Worm (Caenorhabditis elegans) whole organism, late embryonic: ENCODE results near the gene F10E9.3.
A peak's percentile ranks its signal among the peaks of the same experiment; 100 is the strongest.

Experiments used
- C38D4.7 ChIP-seq: fragments of 200-800 bp; sonication (Bioruptor generic); optimal IDR thresholded peaks from 2 replicates; lab custom pipeline; 2018; ENCODE audit warnings: mild to moderate bottlenecking, missing genetic modification characterization, moderate library complexity, missing compliant biosample characterization
- K02D7.2 ChIP-seq: sonication (generic microtip); optimal IDR thresholded peaks from 2 replicates; lab custom pipeline; 2017; ENCODE audit warnings: mild to moderate bottlenecking, missing genetic modification characterization, missing compliant biosample characterization
- K09A11.1 ChIP-seq: sonication (generic microtip); optimal IDR thresholded peaks from 2 replicates; lab custom pipeline; 2017; ENCODE audit warnings: antibody characterized with exemption, mild to moderate bottlenecking, missing genetic modification characterization, missing compliant biosample characterization; ENCODE audit not compliant: insufficient read depth
- Y22D7AL.16 ChIP-seq: sonication (generic microtip); optimal IDR thresholded peaks from 2 replicates; lab custom pipeline; 2016; ENCODE audit warnings: missing genetic modification characterization, missing compliant biosample characterization
- ceh-18 ChIP-seq: sonication (generic microtip); optimal IDR thresholded peaks from 2 replicates; lab custom pipeline; 2016; ENCODE audit warnings: missing genetic modification characterization, missing compliant biosample characterization
- ceh-22 ChIP-seq: sonication (generic microtip); optimal IDR thresholded peaks from 2 replicates; lab custom pipeline; 2017; ENCODE audit warnings: missing biosample characterization, missing genetic modification characterization
- ceh-24 ChIP-seq: sonication (generic microtip); optimal IDR thresholded peaks from 2 replicates; lab custom pipeline; 2016; ENCODE audit warnings: mild to moderate bottlenecking, missing genetic modification characterization, missing compliant biosample characterization
- ceh-31 ChIP-seq: sonication (generic microtip); optimal IDR thresholded peaks from 2 replicates; lab custom pipeline; 2016; ENCODE audit warnings: missing genetic modification characterization, missing compliant biosample characterization
- ceh-34 ChIP-seq: sonication (generic microtip); optimal IDR thresholded peaks from 2 replicates; lab custom pipeline; 2016; ENCODE audit warnings: mild to moderate bottlenecking, missing genetic modification characterization, missing compliant biosample characterization
- ceh-9 ChIP-seq: sonication (generic microtip); optimal IDR thresholded peaks from 2 replicates; lab custom pipeline; 2016; ENCODE audit warnings: mild to moderate bottlenecking, missing genetic modification characterization, inconsistent platforms, missing compliant biosample characterization
- che-1 ChIP-seq: sonication (generic microtip); optimal IDR thresholded peaks from 2 replicates; lab custom pipeline; 2016; ENCODE audit warnings: mild to moderate bottlenecking, missing genetic modification characterization, missing compliant biosample characterization
- dmd-4 ChIP-seq: sonication (generic microtip); optimal IDR thresholded peaks from 2 replicates; lab custom pipeline; 2016; ENCODE audit warnings: borderline replicate concordance, missing genetic modification characterization, missing compliant biosample characterization
- elt-2 ChIP-seq: sonication (generic microtip); optimal IDR thresholded peaks from 2 replicates; lab custom pipeline; 2016; ENCODE audit warnings: missing genetic modification reagents, missing genetic modification characterization, missing compliant biosample characterization
- elt-4 ChIP-seq: sonication (generic microtip); optimal IDR thresholded peaks from 2 replicates; lab custom pipeline; 2016; ENCODE audit warnings: missing genetic modification characterization, missing compliant biosample characterization
- ets-4 ChIP-seq: sonication (generic microtip); optimal IDR thresholded peaks from 2 replicates; lab custom pipeline; 2016; ENCODE audit warnings: missing genetic modification characterization, missing compliant biosample characterization
- fkh-6 ChIP-seq: sonication (generic microtip); optimal IDR thresholded peaks from 2 replicates; lab custom pipeline; 2016; ENCODE audit warnings: missing genetic modification characterization, missing compliant biosample characterization
- hlh-15 ChIP-seq: sonication (generic microtip); optimal IDR thresholded peaks from 2 replicates; lab custom pipeline; 2016; ENCODE audit warnings: missing genetic modification characterization, missing compliant biosample characterization
- hlh-8 ChIP-seq: sonication (generic microtip); optimal IDR thresholded peaks from 2 replicates; lab custom pipeline; 2016; ENCODE audit warnings: missing genotype, missing genetic modification characterization, missing compliant biosample characterization
- lim-6 ChIP-seq: sonication (generic microtip); optimal IDR thresholded peaks from 2 replicates; lab custom pipeline; 2016; ENCODE audit warnings: missing genetic modification characterization, missing compliant biosample characterization
- mec-3 ChIP-seq: sonication (generic microtip); optimal IDR thresholded peaks from 2 replicates; lab custom pipeline; 2016; ENCODE audit warnings: borderline replicate concordance, missing genetic modification characterization, missing compliant biosample characterization
- nhr-11 ChIP-seq: fragments of 150-350 bp; optimal IDR thresholded peaks from 2 replicates; lab custom pipeline; 2014; ENCODE audit warnings: missing biosample characterization, missing genetic modification characterization
- nhr-232 ChIP-seq: sonication (generic microtip); optimal IDR thresholded peaks from 2 replicates; lab custom pipeline; 2016; ENCODE audit warnings: missing genetic modification characterization, missing compliant biosample characterization
- npax-4 ChIP-seq: sonication (generic microtip); optimal IDR thresholded peaks from 2 replicates; lab custom pipeline; 2016; ENCODE audit warnings: missing genetic modification characterization, missing compliant biosample characterization
- pat-9 ChIP-seq: fragments of 200-800 bp; sonication (Bioruptor generic); optimal IDR thresholded peaks from 2 replicates; lab custom pipeline; 2018; ENCODE audit warnings: mild to moderate bottlenecking, missing genetic modification characterization, moderate library complexity, missing compliant biosample characterization
- pha-4 ChIP-seq: fragments of 150-350 bp; optimal IDR thresholded peaks from 2 replicates; lab custom pipeline; 2018; ENCODE audit warnings: missing biosample characterization, missing genetic modification reagents, missing genetic modification characterization
- pros-1 ChIP-seq: fragments of 150-350 bp; optimal IDR thresholded peaks from 2 replicates; lab custom pipeline; 2014; ENCODE audit warnings: missing biosample characterization, missing genetic modification reagents, missing genetic modification characterization
- ref-2 ChIP-seq: sonication (generic microtip); optimal IDR thresholded peaks from 2 replicates; lab custom pipeline; 2016; ENCODE audit warnings: missing genetic modification characterization, missing compliant biosample characterization
- syd-9 ChIP-seq: sonication (generic microtip); optimal IDR thresholded peaks from 2 replicates; lab custom pipeline; 2016; ENCODE audit warnings: mild to moderate bottlenecking, missing genetic modification characterization, moderate library complexity, missing compliant biosample characterization
- unc-42 ChIP-seq: sonication (generic microtip); optimal IDR thresholded peaks from 2 replicates; lab custom pipeline; 2016; ENCODE audit warnings: missing genotype, missing genetic modification characterization, missing compliant biosample characterization
- unc-55 ChIP-seq: sonication (generic microtip); optimal IDR thresholded peaks from 2 replicates; lab custom pipeline; 2017; ENCODE audit warnings: missing biosample characterization, missing genetic modification reagents, missing genetic modification characterization
- unc-86 ChIP-seq: sonication (generic microtip); optimal IDR thresholded peaks from 2 replicates; lab custom pipeline; 2016; ENCODE audit warnings: missing genetic modification characterization, missing compliant biosample characterization
- zip-5 ChIP-seq: sonication (generic microtip); optimal IDR thresholded peaks from 2 replicates; lab custom pipeline; 2016; ENCODE audit warnings: missing genetic modification characterization, missing compliant biosample characterization

Gene F10E9.3

DNA sequence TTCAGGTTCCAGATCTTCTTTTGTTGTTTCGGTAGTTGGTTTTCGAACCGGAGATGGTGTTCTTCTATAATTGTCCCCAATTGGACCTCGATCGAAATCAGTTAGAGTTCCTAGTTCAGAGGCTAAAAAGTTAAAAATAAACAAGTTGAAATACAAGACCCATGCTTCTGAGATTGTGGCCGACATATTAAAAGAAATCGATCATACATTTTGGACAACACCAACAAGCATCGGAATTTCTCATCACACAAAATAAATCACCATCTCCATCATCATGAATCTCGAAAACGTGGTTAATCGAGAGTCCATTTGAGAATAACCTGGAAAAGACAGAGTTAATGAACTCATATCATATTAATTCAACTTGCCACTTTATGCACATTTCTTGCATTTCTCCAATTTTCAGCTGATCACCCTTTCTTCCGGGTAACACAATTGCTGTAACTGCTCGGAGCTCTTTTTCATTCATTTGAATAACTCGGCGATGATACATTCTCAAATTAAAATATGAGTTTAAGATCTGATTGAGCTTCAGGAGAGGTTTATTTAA is 39.1 kb upstream of the F10E9.3 start, which contains the start of the genes mps-4 and F09G8.10:
Gene mps-4, minus strand, starts transcription at position 101 of the 550 bp plus-strand sequence.
Gene F09G8.10, minus strand, starts transcription at position 500 of the 550 bp plus-strand sequence.
- TF ChIP-seq ets-4: no peak
- no peak for TF ChIP-seq K09A11.1 (tag; lab: Kevin White, UChicago)

DNA sequence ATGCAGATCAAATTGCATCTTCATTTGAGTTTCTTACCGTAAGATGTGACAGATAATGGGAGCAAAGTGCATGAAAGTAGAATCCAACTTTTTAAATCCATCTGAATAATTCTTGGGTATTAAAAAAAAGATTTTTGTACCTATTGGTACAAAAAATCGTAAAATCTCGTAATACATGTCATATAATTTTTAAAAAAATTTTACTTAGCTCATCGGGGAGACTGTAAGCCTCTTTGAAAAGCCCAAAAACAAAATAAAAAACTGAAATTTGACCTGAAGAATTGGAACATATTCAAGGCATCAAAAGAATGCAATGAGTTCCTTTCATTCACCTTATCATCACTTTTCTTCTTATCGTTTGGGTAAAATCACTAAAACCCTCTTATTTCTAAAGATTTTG is 34.9 kb upstream of the F10E9.3 start, which contains the start of gene clec-160:
Gene clec-160, minus strand, starts transcription at position 101 of the 400 bp plus-strand sequence.
- no peak for TF ChIP-seq ref-2 (tag; lab: Kevin White, UChicago)
- TF ChIP-seq fkh-6: no peak

DNA sequence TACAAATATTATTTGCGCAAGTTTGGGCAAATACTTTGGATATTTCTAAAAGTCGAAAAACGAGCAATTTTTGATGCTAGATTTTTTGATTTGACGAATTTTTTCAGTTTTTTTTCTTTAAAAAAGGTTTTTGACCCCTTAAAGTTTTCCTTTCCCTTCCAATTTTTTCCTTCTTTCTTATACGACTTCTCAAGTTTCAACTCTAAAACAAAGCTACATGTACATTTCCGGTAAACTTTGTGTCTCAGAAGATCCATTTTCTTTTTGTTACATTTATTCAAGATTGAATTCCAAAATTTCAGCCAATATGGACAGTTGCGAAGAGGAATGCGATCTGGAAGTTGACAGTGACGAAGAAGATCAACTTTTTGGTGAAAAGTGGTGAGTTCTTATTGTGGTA is 32.0 kb upstream of the F10E9.3 start, which contains the start of gene mig-10:
Gene mig-10, plus strand, starts transcription at position 301 of the 400 bp plus-strand sequence.
- TF ChIP-seq ceh-24 (tag; lab: Kevin White, UChicago) (no peak), che-1 (no peak), lim-6 (tag; lab: Kevin White, UChicago) (no peak), ceh-31 (tag; lab: Kevin White, UChicago) (no peak), nhr-232 (tag; lab: Kevin White, UChicago) (no peak), Y22D7AL.16 (tag; lab: Kevin White, UChicago) (no peak), dmd-4 (tag; lab: Kevin White, UChicago) (no peak)

DNA sequence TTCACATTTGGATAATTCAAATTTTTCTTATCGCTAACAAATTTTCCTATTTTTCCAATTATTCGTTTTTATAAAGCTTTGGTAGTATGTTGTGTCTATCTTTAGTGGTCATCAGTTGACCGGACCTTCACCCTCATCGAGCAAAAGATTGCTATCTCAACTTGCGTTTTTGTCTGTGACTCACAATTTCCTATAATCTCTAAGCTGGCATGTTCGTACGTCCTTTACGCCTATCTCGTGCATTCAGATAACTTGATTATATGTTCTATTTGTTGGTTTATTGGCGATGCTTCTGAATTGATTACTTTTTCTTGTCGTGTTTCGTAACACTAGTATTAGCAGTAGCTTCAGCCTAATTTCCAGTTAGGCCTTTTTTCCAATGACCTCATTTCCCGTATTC is 31.2 kb upstream of the F10E9.3 start:
- no peak for TF ChIP-seq K02D7.2
- no peak for TF ChIP-seq C38D4.7 (GFP tag; lab: Kevin White, UChicago)
- peak; percentile 55 for TF ChIP-seq unc-42
- TF ChIP-seq zip-5 (tag; lab: Kevin White, UChicago): no peak
- no peak for TF ChIP-seq ceh-34 (tag; lab: Kevin White, UChicago)
- TF ChIP-seq ref-2 (tag; lab: Kevin White, UChicago): no peak
- TF ChIP-seq elt-2: peak; percentile 21
- no peak for TF ChIP-seq elt-4 (tag; lab: Kevin White, UChicago)
- TF ChIP-seq hlh-8 (tag; lab: Kevin White, UChicago): no peak
- peak; percentile 19 for TF ChIP-seq unc-55 (GFP tag; lab: Kevin White, UChicago)
- no peak for TF ChIP-seq ceh-18 (tag; lab: Kevin White, UChicago)
- no peak for TF ChIP-seq unc-86
- no peak for TF ChIP-seq mec-3 (tag; lab: Kevin White, UChicago)
- no peak for TF ChIP-seq pha-4 (tag; lab: Kevin White, UChicago)
- no peak for TF ChIP-seq pros-1
- no peak for TF ChIP-seq ceh-22
- TF ChIP-seq dmd-4 (tag; lab: Kevin White, UChicago): no peak
- no peak for TF ChIP-seq pat-9

DNA sequence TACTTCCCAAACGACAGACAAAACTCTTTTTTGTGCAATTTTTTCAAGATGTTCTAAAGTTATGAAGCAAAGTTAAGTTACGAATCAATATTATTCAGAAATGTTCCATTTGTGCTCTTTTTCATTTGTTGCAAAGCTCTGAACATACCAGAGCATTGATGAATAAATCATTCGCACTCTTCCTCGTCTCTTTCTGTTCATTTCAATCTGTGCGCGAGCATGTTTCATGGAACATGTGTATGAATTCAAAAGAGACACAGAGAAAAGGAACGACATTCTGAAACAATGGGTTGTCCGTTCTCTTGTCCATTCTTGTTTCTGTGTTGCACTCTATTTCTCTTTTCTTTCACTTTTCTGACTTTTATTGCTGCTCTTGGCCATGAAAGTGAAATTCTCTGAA is 30.5 kb upstream of the F10E9.3 start:
- TF ChIP-seq C38D4.7 (GFP tag; lab: Kevin White, UChicago): no peak
- peak; percentile 11 for TF ChIP-seq ceh-31 (tag; lab: Kevin White, UChicago)
- TF ChIP-seq syd-9 (tag; lab: Kevin White, UChicago): no peak

DNA sequence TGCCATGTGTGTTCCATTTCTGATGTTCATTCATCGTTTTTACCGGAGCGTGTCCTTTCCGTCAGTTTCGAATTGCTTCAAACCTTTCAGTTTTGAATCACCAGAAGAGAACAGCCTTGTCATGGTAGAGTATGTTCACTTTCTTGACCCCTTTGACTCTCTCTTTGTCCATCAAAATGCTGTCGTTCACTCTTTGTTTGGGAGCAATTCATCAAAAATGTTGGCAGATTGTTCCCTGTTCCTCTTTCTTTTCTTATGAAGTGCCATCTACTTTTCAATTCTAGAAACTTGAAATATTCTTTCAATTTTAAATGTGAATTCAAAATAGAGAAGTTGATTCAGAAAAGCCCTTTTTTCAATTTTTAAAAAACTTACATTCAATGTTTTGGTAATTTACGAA is 29.5 kb upstream of the F10E9.3 start:
- TF ChIP-seq unc-42 (no peak), ceh-9 (tag; lab: Kevin White, UChicago) (no peak), npax-4 (tag; lab: Kevin White, UChicago) (no peak), nhr-11 (tag; lab: Kevin White, UChicago) (no peak), ets-4 (no peak), hlh-15 (no peak), syd-9 (tag; lab: Kevin White, UChicago) (no peak), pros-1 (no peak), ceh-18 (tag; lab: Kevin White, UChicago) (no peak), elt-4 (tag; lab: Kevin White, UChicago) (no peak)
